Worm (Caenorhabditis elegans): ENCODE data around the gene ttc-36.

ce11 chrII:10001065-10001464 lies 28.9 kb upstream of the ttc-36 start, which contains the start of gene nlt-1:
- TF ChIP-seq cog-1 (tag; optimal IDR thresholded peaks at IDR 0.05) (no peak), med-1 (GFP tag; optimal IDR thresholded peaks at IDR 0.05; ENCODE audit: insufficient read depth) (no peak), klf-2 (GFP tag; conservative IDR thresholded peaks at IDR 0.05) (no peak), ref-1 (GFP tag; conservative IDR thresholded peaks at IDR 0.05) (no peak), flt-1 (GFP tag; IDR thresholded peaks at IDR 0.05) (no peak), tab-1 (GFP tag; IDR thresholded peaks at IDR 0.05) (no peak), ztf-29 (GFP tag; IDR thresholded peaks at IDR 0.05) (no peak)

Measured in whole organism, midembryonic.